Worm (Caenorhabditis elegans) whole organism, L1 larva: ENCODE measurements around the gene F20B6.9.

Source experiments
- C04F5.9 ChIP-seq: sonication (generic microtip); optimal IDR thresholded peaks from 2 replicates; lab custom pipeline; 2016; ENCODE audit warnings: missing genetic modification characterization, missing compliant biosample characterization
- C34B4.2 ChIP-seq: sonication (generic microtip); optimal IDR thresholded peaks from 2 replicates; lab custom pipeline; 2017; ENCODE audit warnings: mild to moderate bottlenecking, missing genetic modification characterization, missing compliant biosample characterization
- aha-1 ChIP-seq: fragments of 150-350 bp; optimal IDR thresholded peaks from 2 replicates; lab custom pipeline; 2014; ENCODE audit warnings: missing biosample characterization, missing genetic modification characterization
- aly-2 ChIP-seq: fragments of 150-350 bp; optimal IDR thresholded peaks from 2 replicates; lab custom pipeline; 2014; ENCODE audit warnings: missing biosample characterization, missing genetic modification characterization
- ceh-90 ChIP-seq: sonication (generic microtip); optimal IDR thresholded peaks from 2 replicates; lab custom pipeline; 2016; ENCODE audit warnings: missing genetic modification characterization, missing compliant biosample characterization
- dsc-1 ChIP-seq: sonication (generic microtip); optimal IDR thresholded peaks from 2 replicates; lab custom pipeline; 2016; ENCODE audit warnings: mild to moderate bottlenecking, missing genetic modification characterization, missing compliant biosample characterization
- efl-1 ChIP-seq, 4 experiments: fragments of 150-350 bp; optimal IDR thresholded peaks in 3 of 4; peaks in 1 of 4; 1 replicate in 1 of 4; 2 replicates in 3 of 4; lab custom pipeline; 2014; ENCODE audit warnings: missing biosample characterization in 2 of 4, missing genetic modification characterization in 2 of 4, missing genetic modification reagents in 2 of 4
- egl-13 ChIP-seq: sonication (generic microtip); optimal IDR thresholded peaks from 2 replicates; lab custom pipeline; 2016; ENCODE audit warnings: missing genotype, missing genetic modification reagents, missing genetic modification characterization, missing compliant biosample characterization
- elt-3 ChIP-seq, 6 experiments: fragments of 150-350 bp in 1 of 6; sonication (generic microtip); optimal IDR thresholded peaks; 2 replicates each; lab custom pipeline; 2017 to 2018; ENCODE audit warnings: missing biosample characterization in 6 of 6, missing genetic modification characterization in 6 of 6, inconsistent platforms in 1 of 6
- ets-5 ChIP-seq: fragments of 200-800 bp; sonication (Bioruptor generic); IDR thresholded peaks from 2 replicates; pipeline ENCODE4 v1.3.6; 2022; ENCODE audit warnings: missing genetic modification characterization, missing compliant biosample characterization
- isw-1 ChIP-seq: fragments of 200-800 bp; sonication (Bioruptor generic); IDR thresholded peaks from 2 replicates; pipeline ENCODE4 v1.3.6; 2022; ENCODE audit warnings: missing genetic modification characterization, missing compliant biosample characterization
- lin-13 ChIP-seq: fragments of 150-350 bp; optimal IDR thresholded peaks from 2 replicates; lab custom pipeline; 2014; ENCODE audit warnings: missing biosample characterization, missing genetic modification reagents, missing genetic modification characterization
- lin-14 ChIP-seq: fragments of 200-800 bp; sonication (Bioruptor generic); optimal IDR thresholded peaks from 2 replicates; lab custom pipeline; 2018; ENCODE audit warnings: mild to moderate bottlenecking, missing genetic modification characterization, moderate library complexity, missing compliant biosample characterization
- lin-35 ChIP-seq, 2 experiments: fragments of 150-350 bp; optimal IDR thresholded peaks; 2 replicates each; lab custom pipeline; 2014; ENCODE audit warnings: missing biosample characterization in 2 of 2, missing genetic modification characterization in 2 of 2, missing genetic modification reagents in 2 of 2
- lir-3 ChIP-seq: sonication (generic microtip); optimal IDR thresholded peaks from 2 replicates; lab custom pipeline; 2016; ENCODE audit warnings: mild to moderate bottlenecking, missing genetic modification characterization, moderate library complexity, missing compliant biosample characterization; ENCODE audit not compliant: poor library complexity
- lsy-2 ChIP-seq, 2 experiments: fragments of 150-350 bp; optimal IDR thresholded peaks; 2 replicates each; lab custom pipeline; 2014; ENCODE audit warnings: missing biosample characterization in 2 of 2, missing genetic modification characterization in 2 of 2
- mdl-1 ChIP-seq, 2 experiments: fragments of 150-350 bp; optimal IDR thresholded peaks; 2 replicates each; lab custom pipeline; 2014 to 2017; ENCODE audit warnings: missing biosample characterization in 2 of 2, missing genetic modification characterization in 2 of 2, inconsistent platforms in 1 of 2
- mef-2 ChIP-seq: fragments of 150-350 bp; optimal IDR thresholded peaks from 2 replicates; lab custom pipeline; 2014; ENCODE audit warnings: missing biosample characterization, missing genetic modification characterization
- mep-1 ChIP-seq: fragments of 150-350 bp; optimal IDR thresholded peaks from 2 replicates; lab custom pipeline; 2014; ENCODE audit warnings: missing biosample characterization, missing genetic modification characterization
- nhr-20 ChIP-seq: sonication (generic microtip); optimal IDR thresholded peaks from 2 replicates; lab custom pipeline; 2016; ENCODE audit warnings: mild to moderate bottlenecking, missing genetic modification characterization, missing compliant biosample characterization
- nhr-237 ChIP-seq: fragments of 150-350 bp; optimal IDR thresholded peaks from 2 replicates; lab custom pipeline; 2014; ENCODE audit warnings: missing biosample characterization, missing genetic modification characterization
- nhr-47 ChIP-seq: sonication (generic microtip); optimal IDR thresholded peaks from 2 replicates; lab custom pipeline; 2016; ENCODE audit warnings: mild to moderate bottlenecking, missing genetic modification characterization, moderate library complexity, missing compliant biosample characterization
- nhr-71 ChIP-seq: sonication (generic microtip); optimal IDR thresholded peaks from 2 replicates; lab custom pipeline; 2016; ENCODE audit warnings: mild to moderate bottlenecking, missing genetic modification characterization, moderate library complexity, missing compliant biosample characterization
- nhr-76 ChIP-seq: sonication (generic microtip); optimal IDR thresholded peaks from 2 replicates; lab custom pipeline; 2017; ENCODE audit warnings: missing biosample characterization, missing genetic modification characterization
- nhr-85 ChIP-seq: sonication (generic microtip); peaks from one replicate; lab custom pipeline; 2016; ENCODE audit warnings: missing genetic modification characterization, inconsistent platforms, missing compliant biosample characterization
- nhr-90 ChIP-seq: sonication (generic microtip); optimal IDR thresholded peaks from 2 replicates; lab custom pipeline; 2016; ENCODE audit warnings: mild to moderate bottlenecking, missing genetic modification characterization, missing compliant biosample characterization; ENCODE audit not compliant: poor library complexity
- rnt-1 ChIP-seq: sonication (generic microtip); optimal IDR thresholded peaks from 2 replicates; lab custom pipeline; 2016; ENCODE audit warnings: mild to moderate bottlenecking, missing genetic modification characterization, moderate library complexity, missing compliant biosample characterization
- skn-1 ChIP-seq: fragments of 150-350 bp; optimal IDR thresholded peaks from 2 replicates; lab custom pipeline; 2014; ENCODE audit warnings: missing biosample characterization, missing genetic modification characterization
- snpc-4 ChIP-seq: fragments of 150-350 bp; optimal IDR thresholded peaks from 2 replicates; lab custom pipeline; 2014; ENCODE audit warnings: missing biosample characterization, missing genetic modification characterization
- snu-23 ChIP-seq: sonication (generic microtip); optimal IDR thresholded peaks from 2 replicates; lab custom pipeline; 2016; ENCODE audit warnings: missing genetic modification characterization, missing compliant biosample characterization
- sox-4 ChIP-seq: sonication (generic microtip); optimal IDR thresholded peaks from 2 replicates; lab custom pipeline; 2016; ENCODE audit warnings: missing genetic modification characterization, missing compliant biosample characterization
- swsn-7 ChIP-seq: sonication (generic microtip); optimal IDR thresholded peaks from 2 replicates; lab custom pipeline; 2016; ENCODE audit warnings: missing genetic modification characterization, missing compliant biosample characterization
- tbx-2 ChIP-seq: sonication (generic microtip); optimal IDR thresholded peaks from 2 replicates; lab custom pipeline; 2016; ENCODE audit warnings: missing genetic modification characterization, missing compliant biosample characterization
- unc-130 ChIP-seq: fragments of 150-350 bp; optimal IDR thresholded peaks from 2 replicates; lab custom pipeline; 2017; ENCODE audit warnings: missing biosample characterization, missing genetic modification characterization, inconsistent platforms
- ztf-11 ChIP-seq, 2 experiments: sonication (generic microtip); optimal IDR thresholded peaks; 2 replicates each; lab custom pipeline; 2016 to 2017; ENCODE audit warnings: missing genetic modification characterization in 2 of 2, missing biosample characterization in 1 of 2, missing compliant biosample characterization in 1 of 2

F20B6.9 gene

DNA sequence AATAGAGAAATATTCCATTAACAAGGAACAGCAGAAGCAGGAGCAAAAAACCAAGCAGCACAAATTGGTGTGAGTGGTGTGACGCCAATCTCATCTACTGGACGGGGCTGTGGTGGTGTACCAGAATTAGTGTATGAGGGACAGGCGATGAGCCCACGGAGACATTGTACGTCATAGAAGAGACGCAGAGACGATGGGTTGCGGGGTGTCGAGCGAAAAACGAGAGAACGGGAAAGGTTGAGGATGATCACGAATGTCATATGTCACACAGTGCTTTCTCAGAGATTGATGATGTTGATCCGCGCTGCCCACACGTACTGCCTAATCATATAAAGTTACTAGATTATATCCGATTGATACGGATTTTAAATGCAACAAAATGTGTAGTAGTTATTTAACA is 49.4 kb downstream of the F20B6.9 start:
- TF ChIP-seq swsn-7 (tag; lab: Kevin White, UChicago) (no peak), nhr-237 (no peak), lin-14 (peak; percentile 78), snpc-4 (tag; lab: Kevin White, UChicago) (no peak), aly-2 (tag; lab: Kevin White, UChicago) (no peak), ceh-90 (tag; lab: Kevin White, UChicago) (no peak), C04F5.9 (tag; lab: Kevin White, UChicago) (no peak), egl-13 (tag; lab: Kevin White, UChicago) (peak; percentile 64), aha-1 (tag; lab: Kevin White, UChicago) (no peak), dsc-1 (tag; lab: Kevin White, UChicago) (peak; percentile 67), sox-4 (tag; lab: Kevin White, UChicago) (no peak), nhr-71 (tag; lab: Kevin White, UChicago) (peak; percentile 58), lir-3 (tag; lab: Kevin White, UChicago) (no peak), ets-5 (GFP tag; lab: Robert Waterston, UW) (no peak), isw-1 (GFP tag; lab: Robert Waterston, UW) (no peak), ztf-11 (tag; optimal IDR thresholded peaks at IDR 0.05; lab: Kevin White, UChicago) (peak in 1 of 2 experiments; percentile 12), nhr-47 (tag; lab: Kevin White, UChicago) (peak; percentile 31), rnt-1 (tag; lab: Kevin White, UChicago) (peak; percentile 62), lin-35 (GFP tag; optimal IDR thresholded peaks at IDR 0.05; lab: Kevin White, UChicago) (peak in 1 of 2 experiments; percentile 8), snu-23 (GFP tag; lab: Kevin White, UChicago) (peak; percentile 50), nhr-20 (tag; lab: Kevin White, UChicago) (peak; percentile 30), tbx-2 (peak; percentile 26), skn-1 (peak; percentile 22), nhr-76 (tag; lab: Kevin White, UChicago) (no peak), C34B4.2 (no peak), nhr-90 (tag; lab: Kevin White, UChicago) (peak; percentile 10), efl-1 (optimal IDR thresholded peaks at IDR 0.05; lab: Kevin White, UChicago) (no peak), efl-1 (GFP tag; optimal IDR thresholded peaks at IDR 0.05 in 1 of 2; lab: Kevin White, UChicago) (no peak), nhr-85 (tag; lab: Kevin White, UChicago) (peak; percentile 53), elt-3 (tag; optimal IDR thresholded peaks at IDR 0.05; lab: Kevin White, UChicago) (peak in 2 of 6 experiments; percentile 30 to 56), mef-2 (tag; lab: Kevin White, UChicago) (no peak), mdl-1 (tag; optimal IDR thresholded peaks at IDR 0.05; lab: Kevin White, UChicago) (peak in 1 of 2 experiments; percentile 22), unc-130 (tag; lab: Kevin White, UChicago) (no peak), lin-13 (GFP tag; lab: Kevin White, UChicago) (no peak), mep-1 (tag; lab: Kevin White, UChicago) (peak; percentile 20), lsy-2 (tag; optimal IDR thresholded peaks at IDR 0.05; lab: Kevin White, UChicago) (no peak)

DNA sequence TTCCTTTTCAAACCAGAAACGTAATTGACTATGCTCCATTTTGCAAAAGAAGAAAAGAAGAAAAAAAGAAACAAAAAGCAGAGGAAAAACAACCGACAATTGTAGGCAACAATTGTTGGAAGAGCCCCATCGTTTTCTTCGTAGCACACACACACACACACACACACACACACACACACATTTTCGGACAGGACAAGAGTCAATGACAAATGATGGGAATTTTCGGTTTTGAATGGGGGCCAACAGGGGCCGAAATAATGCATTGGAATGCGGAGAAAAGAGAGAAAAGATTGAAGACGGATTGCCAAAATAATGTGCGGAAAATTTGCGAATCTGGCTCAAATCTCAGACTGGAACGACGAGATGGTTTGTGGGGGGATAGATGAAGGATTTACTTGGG is 52.5 kb downstream of the F20B6.9 start:
- TF ChIP-seq lin-14 (peak; percentile 79), nhr-71 (tag; lab: Kevin White, UChicago) (peak; percentile 11), rnt-1 (tag; lab: Kevin White, UChicago) (peak; percentile 25), skn-1 (no peak)
- TF ChIP-seq, all 84 proteins: peak for 3
